Fruit fly (Drosophila melanogaster): ENCODE data around the gene sfl.

dm6 chr3L:6500470-6500869, 5.0 kb downstream of the sfl start:
- TF ChIP-seq jing (GFP tag; optimal IDR thresholded peaks at IDR 0.05) (no peak), schlank (tag; optimal IDR thresholded peaks at IDR 0.05) (no peak), CG15269 (tag; optimal IDR thresholded peaks at IDR 0.05) (no peak), CG9817 (tag; optimal IDR thresholded peaks at IDR 0.05) (no peak), gfzf (GFP tag; optimal IDR thresholded peaks at IDR 0.05) (no peak)
